Fruit fly (Drosophila melanogaster) whole organism, embryonic: Measurements from ENCODE around the gene CG14820.
A peak's percentile ranks its signal among the peaks of the same experiment; 100 is the strongest.

Experiments used
- Aef1 ChIP-seq: fragments of 200-800 bp; sonication (Bioruptor generic); IDR thresholded peaks from 3 replicates; pipeline ENCODE4 v1.3.6; 2022; ENCODE audit warnings: missing biosample characterization, missing genetic modification characterization
- B-H2 ChIP-seq: fragments of 200-800 bp; sonication (Bioruptor generic); optimal IDR thresholded peaks from 2 replicates; lab custom pipeline; 2018; ENCODE audit warnings: missing biosample characterization, mild to moderate bottlenecking, missing genetic modification characterization
- CG11093 ChIP-seq: fragments of 200-800 bp; sonication (Bioruptor generic); IDR thresholded peaks from 3 replicates; pipeline ENCODE4 v1.3.6; 2022; ENCODE audit warnings: missing biosample characterization, missing genetic modification characterization
- CG11247 ChIP-seq: fragments of 200-800 bp; sonication (Bioruptor generic); IDR thresholded peaks from 2 replicates; pipeline ENCODE4 v1.3.6; 2022; ENCODE audit warnings: missing biosample characterization, missing genetic modification characterization
- CG14014 ChIP-seq: fragments of 200-800 bp; sonication (Bioruptor generic); IDR thresholded peaks from 2 replicates; pipeline ENCODE4 v1.3.6; 2022; ENCODE audit warnings: missing biosample characterization, missing genetic modification characterization
- CG1647 ChIP-seq: fragments of 200-800 bp; sonication (Bioruptor generic); optimal IDR thresholded peaks from 3 replicates; lab custom pipeline; 2016; ENCODE audit warnings: missing biosample characterization, missing genetic modification characterization
- CG16813 ChIP-seq: fragments of 200-800 bp; sonication (Bioruptor generic); IDR thresholded peaks from 3 replicates; pipeline ENCODE4 v1.3.6; 2022; ENCODE audit warnings: missing biosample characterization, missing genetic modification characterization; ENCODE audit not compliant: partially characterized antibody
- CG16863 ChIP-seq: fragments of 200-800 bp; sonication (Bioruptor generic); optimal IDR thresholded peaks from 3 replicates; lab custom pipeline; 2016; ENCODE audit warnings: missing biosample characterization, missing genetic modification characterization
- CG18262 ChIP-seq: fragments of 200-800 bp; optimal IDR thresholded peaks from 3 replicates; lab custom pipeline; 2019; ENCODE audit warnings: missing biosample characterization, mild to moderate bottlenecking, missing genetic modification characterization, moderate library complexity
- CG4424 ChIP-seq: fragments of 200-800 bp; sonication (Bioruptor generic); optimal IDR thresholded peaks from 3 replicates; lab custom pipeline; 2016; ENCODE audit warnings: missing biosample characterization, missing genetic modification characterization
- CG4617 ChIP-seq: fragments of 200-800 bp; sonication (Bioruptor generic); optimal IDR thresholded peaks from 3 replicates; lab custom pipeline; 2016; ENCODE audit warnings: missing biosample characterization, missing genetic modification characterization, borderline replicate concordance
- CG4730 ChIP-seq: fragments of 200-800 bp; sonication (Bioruptor generic); IDR thresholded peaks from 2 replicates; pipeline ENCODE4 v1.3.6; 2022; ENCODE audit warnings: missing biosample characterization, missing genetic modification characterization
- CG6175 ChIP-seq: fragments of 200-800 bp; sonication (Bioruptor generic); IDR thresholded peaks from 3 replicates; pipeline ENCODE4 v1.3.6; 2022; ENCODE audit warnings: missing biosample characterization, missing genetic modification characterization
- CG7786 ChIP-seq: fragments of 200-800 bp; sonication (Bioruptor generic); optimal IDR thresholded peaks from 2 replicates; lab custom pipeline; 2016; ENCODE audit warnings: missing biosample characterization, missing genetic modification characterization
- CG7839 ChIP-seq: fragments of 200-800 bp; sonication (Bioruptor generic); optimal IDR thresholded peaks from 3 replicates; lab custom pipeline; 2018; ENCODE audit warnings: missing biosample characterization, mild to moderate bottlenecking, missing genetic modification characterization, moderate library complexity
- CG7928 ChIP-seq: fragments of 200-800 bp; sonication (Bioruptor generic); optimal IDR thresholded peaks from 2 replicates; lab custom pipeline; 2017; ENCODE audit warnings: missing biosample characterization, mild to moderate bottlenecking, missing genetic modification characterization
- CG7987 ChIP-seq: fragments of 200-800 bp; sonication (Bioruptor generic); optimal IDR thresholded peaks from 2 replicates; lab custom pipeline; 2018; ENCODE audit warnings: missing biosample characterization, mild to moderate bottlenecking, missing genetic modification characterization, moderate library complexity
- CG8388 ChIP-seq: fragments of 200-800 bp; sonication (Bioruptor generic); optimal IDR thresholded peaks from 2 replicates; lab custom pipeline; 2019; ENCODE audit warnings: missing biosample characterization, mild to moderate bottlenecking, missing genetic modification characterization, moderate library complexity
- CG9215 ChIP-seq: fragments of 200-800 bp; sonication (Bioruptor generic); IDR thresholded peaks from 2 replicates; pipeline ENCODE4 v1.3.6; 2022; ENCODE audit warnings: missing biosample characterization, missing genetic modification characterization
- Doc3 ChIP-seq: fragments of 200-800 bp; sonication (Bioruptor generic); IDR thresholded peaks from 3 replicates; pipeline ENCODE4 v1.3.6; 2022; ENCODE audit warnings: missing biosample characterization, missing genetic modification characterization; ENCODE audit not compliant: partially characterized antibody
- H15 ChIP-seq: fragments of 200-800 bp; sonication (Bioruptor generic); IDR thresholded peaks from 3 replicates; pipeline ENCODE4 v1.3.6; 2022; ENCODE audit warnings: missing biosample characterization, missing genetic modification characterization
- H2.0 ChIP-seq: fragments of 200-800 bp; sonication (Bioruptor generic); IDR thresholded peaks from 2 replicates; pipeline ENCODE4 v1.3.6; 2022; ENCODE audit warnings: missing biosample characterization, missing genetic modification characterization
- HHEX ChIP-seq: fragments of 200-800 bp; sonication (Bioruptor generic); optimal IDR thresholded peaks from 3 replicates; lab custom pipeline; 2017; ENCODE audit warnings: missing biosample characterization, mild to moderate bottlenecking, missing genetic modification characterization, missing genetic modification reagents
- Hmx ChIP-seq: fragments of 200-800 bp; sonication (Bioruptor generic); optimal IDR thresholded peaks from 2 replicates; lab custom pipeline; 2016; ENCODE audit warnings: missing biosample characterization, missing genetic modification characterization
- Hr51 ChIP-seq, 2 experiments: fragments of 200-800 bp; sonication (Bioruptor generic); optimal IDR thresholded peaks; 2 replicates in 1 of 2; 3 replicates in 1 of 2; lab custom pipeline; 2016 to 2018; ENCODE audit warnings: missing biosample characterization in 2 of 2, missing genetic modification characterization in 2 of 2, mild to moderate bottlenecking in 1 of 2, moderate library complexity in 1 of 2
- Lpt ChIP-seq: fragments of >200 bp; optimal IDR thresholded peaks from 2 replicates; lab custom pipeline; 2018; ENCODE audit warnings: missing biosample characterization, missing genetic modification characterization
- Mad ChIP-seq: fragments of 200-800 bp; sonication (Bioruptor generic); optimal IDR thresholded peaks from 2 replicates; lab custom pipeline; 2016; ENCODE audit warnings: missing biosample characterization, missing genetic modification characterization
- Max ChIP-seq: fragments of 200-800 bp; sonication (Bioruptor generic); optimal IDR thresholded peaks from 2 replicates; lab custom pipeline; 2016; ENCODE audit warnings: missing biosample characterization, mild to moderate bottlenecking, missing genetic modification characterization
- Mes4 ChIP-seq: fragments of 200-800 bp; sonication (Bioruptor generic); optimal IDR thresholded peaks from 2 replicates; lab custom pipeline; 2016; ENCODE audit warnings: missing biosample characterization, missing genetic modification characterization
- Trl ChIP-seq, 3 experiments: fragments of >200 bp in 2 of 3; fragments of 200-800 bp in 1 of 3; sonication (Bioruptor generic) in 1 of 3; optimal IDR thresholded peaks; 2 replicates in 1 of 3; 3 replicates in 2 of 3; lab custom pipeline; 2016 to 2017; ENCODE audit warnings: missing biosample characterization in 1 of 3, missing genetic modification characterization in 1 of 3
- az2 ChIP-seq: fragments of 200-800 bp; sonication (Bioruptor generic); optimal IDR thresholded peaks from 3 replicates; lab custom pipeline; 2016; ENCODE audit warnings: missing biosample characterization, missing genetic modification characterization
- caup ChIP-seq: fragments of 200-800 bp; sonication (Bioruptor generic); optimal IDR thresholded peaks from 3 replicates; lab custom pipeline; 2017; ENCODE audit warnings: missing biosample characterization, mild to moderate bottlenecking, missing genetic modification characterization, moderate library complexity; ENCODE audit not compliant: severe bottlenecking
- croc ChIP-seq: fragments of 200-800 bp; sonication (Bioruptor generic); conservative IDR thresholded peaks from 3 replicates; pipeline ENCODE4 v1.3.6; 2022; ENCODE audit warnings: missing biosample characterization, missing genetic modification characterization
- dan ChIP-seq: fragments of 200-800 bp; sonication (Bioruptor generic); IDR thresholded peaks from 2 replicates; pipeline ENCODE4 v1.3.6; 2022; ENCODE audit warnings: missing biosample characterization, missing genetic modification characterization
- ems ChIP-seq: fragments of 200-800 bp; sonication (Bioruptor generic); optimal IDR thresholded peaks from 3 replicates; lab custom pipeline; 2016; ENCODE audit warnings: missing biosample characterization, missing genetic modification characterization
- mam ChIP-seq: fragments of 200-800 bp; sonication (Bioruptor generic); optimal IDR thresholded peaks from 3 replicates; lab custom pipeline; 2016; ENCODE audit warnings: missing biosample characterization, missing genetic modification characterization
- peb ChIP-seq: fragments of 200-800 bp; sonication (Bioruptor generic); IDR thresholded peaks from 2 replicates; pipeline ENCODE4 v1.3.6; 2022; ENCODE audit warnings: missing biosample characterization, missing genetic modification characterization
- phol ChIP-seq: fragments of 200-800 bp; sonication (Bioruptor generic); optimal IDR thresholded peaks from 3 replicates; lab custom pipeline; 2018; ENCODE audit warnings: missing biosample characterization, mild to moderate bottlenecking, missing genetic modification characterization, moderate library complexity
- psq ChIP-seq: fragments of 200-800 bp; sonication (Bioruptor generic); optimal IDR thresholded peaks from 2 replicates; lab custom pipeline; 2017; ENCODE audit warnings: missing biosample characterization, missing genetic modification characterization
- rib ChIP-seq: fragments of 200-800 bp; sonication (Bioruptor generic); IDR thresholded peaks from 2 replicates; pipeline ENCODE4 v1.3.6; 2022; ENCODE audit warnings: missing biosample characterization, missing genetic modification characterization
- salm ChIP-seq: fragments of 200-800 bp; sonication (Bioruptor generic); optimal IDR thresholded peaks from 2 replicates; lab custom pipeline; 2018; ENCODE audit warnings: missing biosample characterization, mild to moderate bottlenecking, missing genetic modification characterization
- scrt ChIP-seq: fragments of 200-800 bp; sonication (Bioruptor generic); optimal IDR thresholded peaks from 2 replicates; lab custom pipeline; 2018; ENCODE audit warnings: missing biosample characterization, mild to moderate bottlenecking, missing genetic modification characterization, moderate library complexity
- seq ChIP-seq: fragments of 200-800 bp; sonication (Bioruptor generic); IDR thresholded peaks from 2 replicates; pipeline ENCODE4 v1.3.6; 2022; ENCODE audit warnings: missing biosample characterization, missing genetic modification characterization
- sisA ChIP-seq: fragments of 200-800 bp; sonication (Bioruptor generic); IDR thresholded peaks from 2 replicates; pipeline ENCODE4 v1.3.6; 2022; ENCODE audit warnings: missing biosample characterization, missing genetic modification characterization
- stc ChIP-seq: fragments of 200-800 bp; sonication (Bioruptor generic); IDR thresholded peaks from 2 replicates; pipeline ENCODE4 v1.3.6; 2022; ENCODE audit warnings: missing biosample characterization, missing genetic modification characterization
- tio ChIP-seq: fragments of 200-800 bp; sonication (Bioruptor generic); optimal IDR thresholded peaks from 2 replicates; lab custom pipeline; 2017; ENCODE audit warnings: missing biosample characterization, missing genetic modification characterization, inconsistent platforms
- ttk ChIP-seq: fragments of 200-800 bp; sonication (Bioruptor generic); IDR thresholded peaks from 2 replicates; pipeline ENCODE4 v2.1.2; 2022; ENCODE audit warnings: missing biosample characterization, missing genetic modification characterization
- wek ChIP-seq: fragments of 200-800 bp; sonication (Bioruptor generic); optimal IDR thresholded peaks from 3 replicates; lab custom pipeline; 2018; ENCODE audit warnings: missing biosample characterization, mild to moderate bottlenecking, missing genetic modification characterization, moderate library complexity
- zen2 ChIP-seq: fragments of 200-800 bp; sonication (Bioruptor generic); IDR thresholded peaks from 3 replicates; pipeline ENCODE4 v1.3.6; 2022; ENCODE audit warnings: missing biosample characterization, missing genetic modification characterization; ENCODE audit not compliant: partially characterized antibody

Gene CG14820

DNA sequence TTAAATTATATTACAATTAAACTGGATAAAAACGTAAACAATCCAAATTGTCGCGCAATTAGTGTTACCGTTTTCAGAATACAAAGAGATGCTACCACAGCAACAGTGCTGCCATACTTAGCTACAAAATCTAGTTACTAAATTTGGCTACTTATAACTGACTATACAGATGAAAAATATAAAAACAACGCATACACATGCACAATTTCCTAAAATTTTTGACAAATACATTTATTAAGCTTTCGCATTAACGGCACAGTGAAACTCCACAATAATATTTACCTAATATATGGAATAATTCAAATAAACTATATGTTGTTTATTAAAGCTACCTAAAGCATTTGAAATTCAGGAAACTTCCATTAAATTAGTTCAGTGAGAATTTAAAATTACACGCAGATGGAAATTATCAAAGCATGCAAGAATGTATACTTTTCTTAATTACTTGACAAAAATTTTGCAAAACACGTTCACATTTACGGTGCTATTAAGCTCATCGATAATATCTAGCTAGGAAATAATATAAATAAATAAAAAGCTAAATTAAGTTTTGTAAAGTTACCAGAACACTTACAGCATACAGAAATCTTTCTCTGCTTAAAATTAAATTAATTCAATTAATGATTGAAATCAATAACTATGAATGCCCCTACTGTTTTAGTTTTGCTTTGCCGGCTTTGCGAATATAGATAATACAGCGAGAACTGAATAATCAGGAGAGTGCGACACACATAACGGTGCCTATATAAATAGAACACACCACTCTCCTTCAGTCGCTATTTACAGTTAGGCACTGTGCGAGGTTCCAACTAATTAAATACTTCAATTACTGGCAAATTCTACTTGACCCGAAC lies 36.5 kb downstream of the CG14820 start, which contains the start of the genes Mis12 and CG9953 (continued):
- TF ChIP-seq caup: no peak
- TF ChIP-seq Hmx (GFP tag; lab: Kevin White, UChicago): peak; percentile 7
- no peak for TF ChIP-seq salm
- no peak for TF ChIP-seq CG16863 (GFP tag; lab: Kevin White, UChicago)
- no peak for TF ChIP-seq CG11093
- TF ChIP-seq wek (GFP tag; lab: Kevin White, UChicago): peak; percentile 72
- peak; percentile 68 for TF ChIP-seq tio
- TF ChIP-seq mam (GFP tag; lab: Kevin White, UChicago): no peak
- TF ChIP-seq Max (GFP tag; lab: Kevin White, UChicago): peak; percentile 17
- no peak for TF ChIP-seq CG7928 (GFP tag; lab: Kevin White, UChicago)
- no peak for TF ChIP-seq CG6175 (GFP tag; lab: Robert Waterston, UW)
- no peak for TF ChIP-seq psq (GFP tag; lab: Kevin White, UChicago)
- peak; percentile 62 for TF ChIP-seq ttk (GFP tag; lab: Robert Waterston, UW)
- TF ChIP-seq rib: 0 out of 2 replicates have a peak, but pooled peaks have one; percentile 17
- TF ChIP-seq Mes4 (GFP tag; lab: Kevin White, UChicago): no peak
- TF ChIP-seq CG11247 (GFP tag; lab: Robert Waterston, UW): no peak
- TF ChIP-seq CG4730 (GFP tag; lab: Robert Waterston, UW): 0 out of 2 replicates have a peak, but pooled peaks have one; percentile 25
- TF ChIP-seq seq (GFP tag; lab: Robert Waterston, UW): no peak
- TF ChIP-seq CG1647 (GFP tag; lab: Kevin White, UChicago): no peak
- no peak for TF ChIP-seq Trl (optimal IDR thresholded peaks at IDR 0.05; lab: Kevin White, UChicago)
- TF ChIP-seq Trl (GFP tag; optimal IDR thresholded peaks at IDR 0.05; lab: Kevin White, UChicago): no peak
- TF ChIP-seq H15: peak; percentile 43; the same call in 1 of the 3 replicates
- no peak for TF ChIP-seq Hr51 (GFP tag; optimal IDR thresholded peaks at IDR 0.05; lab: Kevin White, UChicago)
- peak; percentile 35 for TF ChIP-seq CG4424 (GFP tag; lab: Kevin White, UChicago)
- TF ChIP-seq dan (GFP tag; lab: Robert Waterston, UW): no peak
- TF ChIP-seq Doc3 (GFP tag; lab: Robert Waterston, UW): no peak
- no peak for TF ChIP-seq CG16813 (GFP tag; lab: Robert Waterston, UW)
- TF ChIP-seq stc: no peak; the same call in 1 of the 2 replicates
- TF ChIP-seq CG7839 (tag; lab: Kevin White, UChicago): peak; percentile 45
- no peak for TF ChIP-seq CG7987 (GFP tag; lab: Kevin White, UChicago)
- TF ChIP-seq sisA (GFP tag; lab: Robert Waterston, UW): no peak
- no peak for TF ChIP-seq ems
- no peak for TF ChIP-seq croc (GFP tag; lab: Robert Waterston, UW)
- TF ChIP-seq HHEX (GFP tag; lab: Kevin White, UChicago): no peak
- TF ChIP-seq Mad (GFP tag; lab: Kevin White, UChicago): no peak
- no peak for TF ChIP-seq CG14014 (GFP tag; lab: Robert Waterston, UW)
- TF ChIP-seq CG7786 (GFP tag; lab: Kevin White, UChicago): no peak
- no peak for TF ChIP-seq CG4617
- TF ChIP-seq az2: peak; percentile 55
- TF ChIP-seq CG8388 (GFP tag; lab: Kevin White, UChicago): no peak
- TF ChIP-seq scrt: no peak
- peak; percentile 48 for TF ChIP-seq phol (tag; lab: Kevin White, UChicago)
- peak; percentile 21 for TF ChIP-seq H2.0
- no peak for TF ChIP-seq Lpt
- peak; percentile 57 for TF ChIP-seq CG18262
- no peak for TF ChIP-seq B-H2 (GFP tag; lab: Kevin White, UChicago)
- no peak for TF ChIP-seq peb (GFP tag; lab: Robert Waterston, UW)
- TF ChIP-seq CG9215 (GFP tag; lab: Robert Waterston, UW): peak; percentile 32; the same call in 1 of the 2 replicates
- TF ChIP-seq Aef1 (GFP tag; lab: Robert Waterston, UW): no peak
- no peak for TF ChIP-seq zen2
